Worm (Caenorhabditis elegans): ENCODE data around the gene sap-49.

DNA sequence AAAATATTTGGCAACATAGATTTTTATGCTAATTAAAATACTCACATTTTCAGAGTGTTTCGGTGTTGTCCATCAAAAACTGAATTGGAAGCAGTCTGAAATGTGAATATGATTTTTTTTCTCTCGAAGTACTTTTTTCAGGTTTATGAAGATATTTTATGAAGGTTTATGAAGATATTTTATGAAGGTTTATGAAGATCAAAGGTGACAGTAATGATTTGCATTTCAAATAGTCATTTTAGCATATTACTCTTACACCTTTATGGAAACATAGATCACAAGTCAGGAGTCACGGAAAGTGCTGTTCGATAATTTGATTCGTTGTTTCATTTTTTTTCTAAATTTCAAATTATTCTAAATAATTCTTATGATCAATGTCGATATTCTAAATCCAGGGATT lies 31.4 kb downstream of the sap-49 start, which contains the start of gene pgp-11:
- TF ChIP-seq nhr-77 (tag; optimal IDR thresholded peaks at IDR 0.05), result no peak
- no peak for TF ChIP-seq ceh-82 (tag; optimal IDR thresholded peaks at IDR 0.05)
